Worm (Caenorhabditis elegans): ENCODE data around the gene math-31.

Gene math-31

DNA sequence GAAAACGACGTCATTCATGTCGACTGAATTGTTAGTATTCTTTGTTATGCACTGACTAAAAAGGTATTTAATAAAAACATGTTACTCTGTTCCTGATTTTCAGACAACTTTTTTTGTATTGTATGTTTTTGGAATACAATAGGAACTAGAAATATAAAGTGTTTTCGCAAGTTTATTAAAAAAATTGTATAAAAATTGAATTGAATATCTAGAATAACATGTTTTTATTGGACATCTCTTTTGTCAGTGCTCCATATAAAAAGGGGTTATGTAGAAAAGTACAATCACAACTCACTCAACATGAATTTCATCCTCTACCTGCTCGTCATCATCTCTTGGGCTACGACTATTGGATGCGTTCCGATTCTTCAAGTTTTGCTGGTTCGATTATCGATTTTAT lies 17.4 kb downstream of the math-31 start, which contains the start of gene C46F9.5:
Gene C46F9.5, plus strand, starts transcription at position 301 of the 400 bp plus-strand sequence.
- TF ChIP-seq aha-1 (tag) = no peak
- TF ChIP-seq tag-97 (GFP tag; IDR thresholded peaks at IDR 0.05) = no peak
- TF ChIP-seq lin-39 (tag; optimal IDR thresholded peaks at IDR 0.05) = no peak
- no peak for TF ChIP-seq pqm-1 (tag; optimal IDR thresholded peaks at IDR 0.05)
- TF ChIP-seq pha-4 (GFP tag; IDR thresholded peaks at IDR 0.05) = no peak
- no peak for TF ChIP-seq pha-4 (tag; optimal IDR thresholded peaks at IDR 0.05)
- TF ChIP-seq R02D3.7 (tag; optimal IDR thresholded peaks at IDR 0.05) = no peak
- no peak for TF ChIP-seq T20F7.1 (GFP tag; optimal IDR thresholded peaks at IDR 0.05)
- no peak for TF ChIP-seq ztf-11 (tag; optimal IDR thresholded peaks at IDR 0.05)
- no peak for TF ChIP-seq nhr-41 (GFP tag; IDR thresholded peaks at IDR 0.05)
- TF ChIP-seq Y105C5A.15 (GFP tag; IDR thresholded peaks at IDR 0.05) = no peak
- no peak for TF ChIP-seq lin-13 (GFP tag; optimal IDR thresholded peaks at IDR 0.05)
- TF ChIP-seq egl-43 (GFP tag; IDR thresholded peaks at IDR 0.05) = no peak
- no peak for TF ChIP-seq duxl-1 (tag; optimal IDR thresholded peaks at IDR 0.05; ENCODE audit: poor library complexity)

DNA sequence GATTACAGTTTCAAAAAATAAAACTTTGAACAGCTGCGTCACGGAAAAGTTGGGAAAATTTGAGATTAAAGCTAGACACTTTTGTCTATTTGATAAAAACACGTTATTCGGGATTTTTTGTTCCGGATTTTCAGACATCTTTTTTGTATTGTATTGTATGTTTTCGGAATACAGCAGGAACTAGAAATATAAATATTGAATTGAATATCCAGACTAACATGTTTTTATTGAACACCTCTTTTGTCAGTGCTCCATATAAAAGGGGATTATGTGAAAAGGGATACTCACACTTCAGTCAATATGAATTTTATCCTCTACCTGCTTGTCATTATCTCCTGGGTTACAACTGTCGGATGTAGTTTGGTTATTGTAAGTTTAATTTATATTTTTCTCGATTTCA lies 18.7 kb downstream of the math-31 start, which contains the start of gene C16C4.1:
Gene C16C4.1, plus strand, starts transcription at position 301 of the 400 bp plus-strand sequence.
- TF ChIP-seq lim-7 (GFP tag; IDR thresholded peaks at IDR 0.05) (no peak), madf-5 (GFP tag; IDR thresholded peaks at IDR 0.05) (no peak), aly-2 (tag; optimal IDR thresholded peaks at IDR 0.05) (no peak), egl-27 (tag; optimal IDR thresholded peaks at IDR 0.05) (no peak), mep-1 (tag; optimal IDR thresholded peaks at IDR 0.05) (no peak), lsy-2 (tag; optimal IDR thresholded peaks at IDR 0.05) (no peak), ces-1 (GFP tag; optimal IDR thresholded peaks at IDR 0.05) (no peak), F49E8.2 (tag; optimal IDR thresholded peaks at IDR 0.05; ENCODE audit: borderline replicate concordance) (no peak)

ce11 chrII:1890682-1891081 lies 22.0 kb downstream of the math-31 start, which contains the start of gene math-9:
math-9 (minus strand) TSS chrII:1890782.
- TF ChIP-seq aly-2 (tag; optimal IDR thresholded peaks at IDR 0.05) (no peak), zfp-2 (tag; optimal IDR thresholded peaks at IDR 0.05) (no peak), ztf-11 (tag; optimal IDR thresholded peaks at IDR 0.05) (no peak), mxl-2 (GFP tag; conservative IDR thresholded peaks at IDR 0.05) (no peak), egl-43 (GFP tag; IDR thresholded peaks at IDR 0.05) (no peak), spr-1 (tag; optimal IDR thresholded peaks at IDR 0.05) (no peak), rbr-2 (tag; optimal IDR thresholded peaks at IDR 0.05) (no peak), ZK337.2 (GFP tag; IDR thresholded peaks at IDR 0.05) (no peak), spr-3 (GFP tag; optimal IDR thresholded peaks at IDR 0.05) (no peak), nhr-102 (tag; optimal IDR thresholded peaks at IDR 0.05) (no peak), cey-2 (tag; optimal IDR thresholded peaks at IDR 0.05; ENCODE audit: borderline replicate concordance, insufficient read depth) (no peak), jun-1 (tag; optimal IDR thresholded peaks at IDR 0.05) (no peak), lsy-2 (tag; optimal IDR thresholded peaks at IDR 0.05) (no peak), ceh-20 (GFP tag; IDR thresholded peaks at IDR 0.05) (no peak), nhr-10 (tag; optimal IDR thresholded peaks at IDR 0.05) (no peak), pha-4 (GFP tag; IDR thresholded peaks at IDR 0.05) (no peak), pha-4 (tag; optimal IDR thresholded peaks at IDR 0.05) (no peak), F26F4.8 (GFP tag; conservative IDR thresholded peaks at IDR 0.05) (no peak)

- TF ChIP-seq daf-16 (GFP tag; optimal IDR thresholded peaks at IDR 0.05) = no peak
- no peak for TF ChIP-seq daf-16 (tag; optimal IDR thresholded peaks at IDR 0.05)
- no peak for TF ChIP-seq hmg-1.1 (GFP tag; IDR thresholded peaks at IDR 0.05)
- TF ChIP-seq ceh-44 (GFP tag; IDR thresholded peaks at IDR 0.05) = no peak
- no peak for TF ChIP-seq nhr-237 (tag; optimal IDR thresholded peaks at IDR 0.05)
- TF ChIP-seq nhr-41 (GFP tag; IDR thresholded peaks at IDR 0.05) = no peak
These were observed 23.6 kb downstream of the math-31 start, which contains the start of gene math-8 for ce11 chrII:1889071-1889470. math-8 (minus strand) TSS chrII:1889171.

Data from whole organism, L4 larva.